Fruit fly (Drosophila melanogaster) whole organism, wandering third instar larva: ENCODE data around the gene fau.
A peak's percentile ranks its signal among the peaks of the same experiment; 100 is the strongest.

ENCODE experiments used
- Abd-B ChIP-seq: fragments of >200 bp; optimal IDR thresholded peaks from 2 replicates; lab custom pipeline; 2017; ENCODE audit warnings: missing biosample characterization, missing genetic modification characterization
- CG32264 ChIP-seq: fragments of 200-800 bp; sonication (Bioruptor generic); optimal IDR thresholded peaks from 2 replicates; lab custom pipeline; 2016; ENCODE audit warnings: missing biosample characterization, missing genetic modification characterization
- CG9705 ChIP-seq: fragments of 200-800 bp; sonication (Bioruptor generic); optimal IDR thresholded peaks from 2 replicates; lab custom pipeline; 2018; ENCODE audit warnings: missing biosample characterization, mild to moderate bottlenecking, missing genetic modification characterization
- CrebA ChIP-seq: fragments of 200-800 bp; sonication (Bioruptor generic); optimal IDR thresholded peaks from 2 replicates; lab custom pipeline; 2016; ENCODE audit warnings: missing biosample characterization, mild to moderate bottlenecking, missing genetic modification characterization, borderline replicate concordance
- Dfd ChIP-seq: fragments of >200 bp; optimal IDR thresholded peaks from 2 replicates; lab custom pipeline; 2017; ENCODE audit warnings: missing biosample characterization, missing genetic modification characterization
- GATAd ChIP-seq: sonication (Bioruptor generic); optimal IDR thresholded peaks from 2 replicates; lab custom pipeline; 2016; ENCODE audit warnings: missing biosample characterization, missing genetic modification characterization
- HLH106 ChIP-seq: fragments of 200-800 bp; optimal IDR thresholded peaks from 3 replicates; lab custom pipeline; 2019; ENCODE audit warnings: missing biosample characterization, mild to moderate bottlenecking, missing genetic modification characterization, moderate library complexity
- Hnf4 ChIP-seq: fragments of 200-800 bp; sonication (Bioruptor generic); optimal IDR thresholded peaks from 2 replicates; lab custom pipeline; 2016; ENCODE audit warnings: missing biosample characterization, mild to moderate bottlenecking, missing genetic modification characterization
- Hr78 ChIP-seq: fragments of >200 bp; optimal IDR thresholded peaks from 2 replicates; lab custom pipeline; 2017; ENCODE audit warnings: missing biosample characterization, missing genetic modification characterization
- Hr83 ChIP-seq: fragments of 200-300 bp; sonication (Bioruptor generic); optimal IDR thresholded peaks from 2 replicates; lab custom pipeline; 2016; ENCODE audit warnings: missing biosample characterization, mild to moderate bottlenecking, missing genetic modification characterization, moderate library complexity; ENCODE audit not compliant: poor library complexity, severe bottlenecking
- Jra ChIP-seq: sonication (Bioruptor generic); optimal IDR thresholded peaks from 2 replicates; lab custom pipeline; 2016; ENCODE audit warnings: missing biosample characterization, missing genetic modification characterization
- Mio ChIP-seq: sonication (Bioruptor generic); optimal IDR thresholded peaks from 2 replicates; lab custom pipeline; 2016; ENCODE audit warnings: missing biosample characterization, missing genetic modification characterization
- Myc ChIP-seq: fragments of >200 bp; optimal IDR thresholded peaks from 2 replicates; lab custom pipeline; 2017
- N ChIP-seq: fragments of >200 bp; optimal IDR thresholded peaks from 2 replicates; lab custom pipeline; 2018; ENCODE audit warnings: missing biosample characterization, missing external identifiers, missing genetic modification characterization
- OdsH ChIP-seq: fragments of 200-800 bp; sonication (Bioruptor generic); optimal IDR thresholded peaks from 2 replicates; lab custom pipeline; 2016; ENCODE audit warnings: missing biosample characterization, mild to moderate bottlenecking, missing genetic modification characterization
- Rel ChIP-seq, 2 experiments: fragments of 200-800 bp; sonication (Bioruptor generic) in 1 of 2; optimal IDR thresholded peaks; 2 replicates in 1 of 2; 3 replicates in 1 of 2; lab custom pipeline; 2016 to 2019; ENCODE audit warnings: mild to moderate bottlenecking in 2 of 2, missing biosample characterization in 2 of 2, missing genetic modification characterization in 2 of 2, moderate library complexity in 1 of 2
- Sp1 ChIP-seq: fragments of 200-800 bp; sonication (Bioruptor generic); optimal IDR thresholded peaks from 3 replicates; lab custom pipeline; 2019; ENCODE audit warnings: missing biosample characterization, mild to moderate bottlenecking, missing genetic modification characterization, moderate library complexity
- Vsx2 ChIP-seq: fragments of 200-300, 225-300 bp; sonication (Bioruptor generic); optimal IDR thresholded peaks from 2 replicates; lab custom pipeline; 2018; ENCODE audit warnings: missing biosample characterization, missing genetic modification characterization; ENCODE audit not compliant: partially characterized antibody
- br ChIP-seq: fragments of 200-800 bp; sonication (Bioruptor generic); optimal IDR thresholded peaks from 2 replicates; lab custom pipeline; 2016; ENCODE audit warnings: missing biosample characterization, missing genetic modification characterization
- dl ChIP-seq, 2 experiments: fragments of 175-275, 200-275 bp in 1 of 2; fragments of 200-275 bp in 1 of 2; sonication (Bioruptor generic); optimal IDR thresholded peaks; lab custom pipeline; 2018; ENCODE audit warnings: mild to moderate bottlenecking in 2 of 2, missing biosample characterization in 2 of 2, missing genetic modification characterization in 2 of 2, moderate library complexity in 2 of 2; ENCODE audit not compliant: partially characterized antibody in 2 of 2, insufficient read depth in 1 of 2
- dmrt93B ChIP-seq: fragments of 200-800 bp; sonication (Bioruptor generic); optimal IDR thresholded peaks from 2 replicates; lab custom pipeline; 2018; ENCODE audit warnings: missing biosample characterization, mild to moderate bottlenecking, missing genetic modification characterization
- dsf ChIP-seq: sonication (Bioruptor generic); optimal IDR thresholded peaks from 2 replicates; lab custom pipeline; 2016; ENCODE audit warnings: missing biosample characterization, missing genetic modification characterization, borderline replicate concordance
- ey ChIP-seq: fragments of 200-800 bp; sonication (Bioruptor generic); optimal IDR thresholded peaks from 2 replicates; lab custom pipeline; 2016; ENCODE audit warnings: missing biosample characterization, missing genetic modification characterization
- foxo ChIP-seq, 2 experiments: fragments of 200-800 bp; sonication (Bioruptor generic); optimal IDR thresholded peaks; 2 replicates in 1 of 2; 3 replicates in 1 of 2; lab custom pipeline; 2016 to 2017; ENCODE audit warnings: missing biosample characterization in 2 of 2, missing genetic modification characterization in 2 of 2
- fru ChIP-seq: fragments of 200-800 bp; sonication (Bioruptor generic); optimal IDR thresholded peaks from 3 replicates; lab custom pipeline; 2016; ENCODE audit warnings: missing biosample characterization, mild to moderate bottlenecking, missing genetic modification characterization
- h ChIP-seq: fragments of 200-800 bp; sonication (Bioruptor generic); optimal IDR thresholded peaks from 3 replicates; lab custom pipeline; 2016; ENCODE audit warnings: missing biosample characterization, mild to moderate bottlenecking, missing genetic modification characterization
- jim ChIP-seq: fragments of 175-275, 200-325 bp; sonication (Bioruptor generic); optimal IDR thresholded peaks from 2 replicates; lab custom pipeline; 2016; ENCODE audit warnings: missing biosample characterization, mild to moderate bottlenecking, missing genetic modification characterization
- lola ChIP-seq: fragments of >200 bp; optimal IDR thresholded peaks from 2 replicates; lab custom pipeline; 2017; ENCODE audit warnings: missing biosample characterization, missing genetic modification characterization
- pan ChIP-seq: fragments of >200 bp; optimal IDR thresholded peaks from 2 replicates; lab custom pipeline; 2017
- psq ChIP-seq: fragments of 200-800 bp; sonication (Bioruptor generic); optimal IDR thresholded peaks from 3 replicates; lab custom pipeline; 2017; ENCODE audit warnings: missing biosample characterization, mild to moderate bottlenecking, missing genetic modification characterization, moderate library complexity
- rgr ChIP-seq: fragments of 200-800 bp; sonication (Bioruptor generic); optimal IDR thresholded peaks from 3 replicates; lab custom pipeline; 2016; ENCODE audit warnings: missing biosample characterization, mild to moderate bottlenecking, missing genetic modification characterization
- sv ChIP-seq: fragments of 200-800 bp; sonication (Bioruptor generic); optimal IDR thresholded peaks from 3 replicates; lab custom pipeline; 2016; ENCODE audit warnings: missing biosample characterization, missing genetic modification characterization
- tai ChIP-seq: sonication (Bioruptor generic); optimal IDR thresholded peaks from 2 replicates; lab custom pipeline; 2016; ENCODE audit warnings: missing biosample characterization, missing genetic modification characterization
- usp ChIP-seq: fragments of >200 bp; optimal IDR thresholded peaks from 2 replicates; lab custom pipeline; 2017; ENCODE audit warnings: missing biosample characterization, missing genetic modification characterization
- woc ChIP-seq: sonication (Bioruptor generic); optimal IDR thresholded peaks from 2 replicates; lab custom pipeline; 2016; ENCODE audit warnings: missing biosample characterization, mild to moderate bottlenecking, missing genetic modification characterization

fau gene

DNA sequence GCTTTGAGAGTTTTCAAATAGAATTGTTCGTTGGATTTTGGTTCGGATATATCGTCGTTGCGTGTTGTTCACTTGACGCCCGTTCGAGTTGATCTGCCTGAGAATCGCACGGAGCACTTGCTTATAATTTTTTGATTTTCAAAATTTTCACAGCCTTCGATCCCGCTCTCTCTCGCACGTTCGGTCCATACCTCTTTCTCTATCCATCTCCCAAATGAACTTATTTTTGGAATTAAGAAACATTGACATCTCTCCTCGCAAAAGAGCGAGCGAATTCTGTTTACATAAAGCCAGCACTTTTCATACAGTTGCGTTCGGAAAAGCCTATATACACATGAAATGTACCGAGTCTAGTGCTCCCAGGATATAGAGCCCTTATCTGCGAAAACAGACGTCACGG, at the start of gene fau, which contains the start of the genes CG45076 and CG45078:
Gene fau (minus strand): TSS at position 101 of the 400 bp plus-strand sequence.
Gene CG45076 (minus strand): TSS at position 101 of the 400 bp plus-strand sequence.
Gene CG45078 (minus strand): TSS at position 101 of the 400 bp plus-strand sequence.
- TF ChIP-seq Hr83 = no peak
- no peak for TF ChIP-seq Jra (GFP tag; lab: Kevin White, UChicago)
- no peak for TF ChIP-seq lola (GFP tag; lab: Kevin White, UChicago)
- TF ChIP-seq Mio (GFP tag; lab: Kevin White, UChicago) = no peak
- no peak for TF ChIP-seq Sp1 (GFP tag; lab: Kevin White, UChicago)
- no peak for TF ChIP-seq CG32264
- TF ChIP-seq dsf = no peak
- no peak for TF ChIP-seq Abd-B (GFP tag; lab: Kevin White, UChicago)
- no peak for TF ChIP-seq psq (GFP tag; lab: Kevin White, UChicago)
- no peak for TF ChIP-seq tai (GFP tag; lab: Kevin White, UChicago)
- no peak for TF ChIP-seq Vsx2 (GFP tag; lab: Kevin White, UChicago)
- no peak for TF ChIP-seq Hnf4 (GFP tag; lab: Kevin White, UChicago)
- no peak for TF ChIP-seq woc (GFP tag; lab: Kevin White, UChicago)
- TF ChIP-seq, all 38 proteins: peak for 0

DNA sequence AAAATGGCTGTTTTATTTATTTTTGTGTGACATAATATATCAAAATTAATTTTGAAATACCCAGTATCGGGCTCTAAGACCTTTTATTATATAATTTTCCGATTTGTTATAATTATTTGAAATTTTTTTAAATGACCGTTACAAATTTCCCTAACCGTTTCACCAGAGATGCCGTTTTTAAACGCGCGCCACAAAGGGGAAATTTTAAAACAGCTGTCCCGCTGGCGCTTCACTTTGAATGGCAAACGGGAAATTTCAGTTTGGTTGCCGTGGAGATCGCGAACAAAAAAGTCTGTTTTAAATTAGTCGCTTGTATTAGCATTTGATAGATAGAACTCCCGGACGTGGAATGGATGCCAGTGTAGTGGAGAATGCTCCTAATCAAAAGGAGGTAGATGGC, 37.9 kb upstream of the fau start, which contains the start of the genes CG14693 and TTLL15:
Gene CG14693 (minus strand): TSS at position 16 of the 400 bp plus-strand sequence.
Gene TTLL15 (plus strand): TSS at position 257 of the 400 bp plus-strand sequence.
- TF ChIP-seq Abd-B (GFP tag; lab: Kevin White, UChicago) = no peak
- TF ChIP-seq fru (GFP tag; lab: Kevin White, UChicago) = no peak
- TF ChIP-seq dl (GFP tag; optimal IDR thresholded peaks at IDR 0.05; lab: Kevin White, UChicago; ENCODE audit: insufficient read depth in 1 of 2, partially characterized antibody in 2 of 2) = no peak
- TF ChIP-seq Hr78 = no peak
- no peak for TF ChIP-seq foxo (GFP tag; optimal IDR thresholded peaks at IDR 0.05; lab: Kevin White, UChicago)
- TF ChIP-seq jim (GFP tag; lab: Kevin White, UChicago) = no peak
- TF ChIP-seq Myc (lab: Kevin White, UChicago) = peak; percentile 48

DNA sequence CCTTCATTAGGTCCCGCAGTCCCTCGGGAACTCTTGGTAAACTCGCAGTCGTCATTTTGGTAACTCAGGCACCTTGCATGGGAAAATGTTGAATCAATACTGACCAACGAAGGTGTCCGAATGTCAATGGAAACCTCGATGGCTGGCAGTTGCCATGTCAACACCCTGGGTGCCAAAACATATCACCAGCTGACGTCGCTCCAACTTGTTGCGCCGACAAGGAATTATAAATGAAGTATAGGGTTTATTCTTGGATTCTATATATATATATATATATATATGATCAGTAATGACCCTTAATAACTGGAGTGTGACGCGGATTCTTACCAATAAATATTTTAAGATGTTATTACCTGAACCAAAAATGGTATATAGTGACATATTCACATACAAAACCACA, 26.7 kb upstream of the fau start, which contains the start of gene CG14692:
Gene CG14692 (minus strand): TSS at position 101 of the 400 bp plus-strand sequence.
- no peak for TF ChIP-seq dmrt93B (GFP tag; lab: Kevin White, UChicago)
- TF ChIP-seq CG9705 = no peak
- TF ChIP-seq h (GFP tag; lab: Kevin White, UChicago) = no peak
- TF ChIP-seq Sp1 (GFP tag; lab: Kevin White, UChicago) = no peak
- no peak for TF ChIP-seq dl (GFP tag; optimal IDR thresholded peaks at IDR 0.05; lab: Kevin White, UChicago; ENCODE audit: insufficient read depth in 1 of 2, partially characterized antibody in 2 of 2)
- no peak for TF ChIP-seq Mio (GFP tag; lab: Kevin White, UChicago)
- TF ChIP-seq foxo (GFP tag; optimal IDR thresholded peaks at IDR 0.05; lab: Kevin White, UChicago) = no peak
- no peak for TF ChIP-seq Myc (lab: Kevin White, UChicago)
- TF ChIP-seq N (GFP tag; lab: Kevin White, UChicago) = no peak
- no peak for TF ChIP-seq ey (GFP tag; lab: Kevin White, UChicago)
- TF ChIP-seq pan = no peak
- TF ChIP-seq Jra (GFP tag; lab: Kevin White, UChicago) = no peak
- TF ChIP-seq OdsH = no peak
- no peak for TF ChIP-seq psq (GFP tag; lab: Kevin White, UChicago)
- TF ChIP-seq, all 38 proteins: peak for 0

DNA sequence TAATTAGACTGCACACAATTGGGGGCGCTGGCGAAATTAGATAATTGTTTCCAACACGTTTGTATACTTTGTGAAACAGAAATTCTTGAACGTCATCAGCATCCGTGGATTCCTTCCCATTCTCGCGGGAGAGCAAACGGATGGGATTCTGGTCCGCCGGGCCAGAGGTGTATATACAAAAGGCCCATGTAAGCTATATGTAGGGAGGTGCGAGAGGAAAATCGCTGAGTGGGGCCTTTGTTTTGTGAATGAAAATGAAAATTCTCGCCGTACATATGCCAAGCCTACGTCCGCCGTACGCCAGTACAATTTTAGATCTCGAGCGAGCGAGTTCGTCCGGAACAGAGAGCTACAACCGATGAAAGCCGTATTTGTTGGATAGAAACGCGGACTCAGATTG, 15.4 kb upstream of the fau start, which contains the start of gene CG14687:
Gene CG14687 (plus strand): TSS at position 301 of the 400 bp plus-strand sequence.
- TF ChIP-seq rgr (GFP tag; lab: Kevin White, UChicago) (no peak), OdsH (no peak), Myc (lab: Kevin White, UChicago) (no peak), psq (GFP tag; lab: Kevin White, UChicago) (no peak), Jra (GFP tag; lab: Kevin White, UChicago) (no peak), ey (GFP tag; lab: Kevin White, UChicago) (no peak), Mio (GFP tag; lab: Kevin White, UChicago) (no peak), Hr78 (no peak), lola (GFP tag; lab: Kevin White, UChicago) (no peak), pan (no peak), dmrt93B (GFP tag; lab: Kevin White, UChicago) (no peak)
- TF ChIP-seq, all 38 proteins: peak for 0

DNA sequence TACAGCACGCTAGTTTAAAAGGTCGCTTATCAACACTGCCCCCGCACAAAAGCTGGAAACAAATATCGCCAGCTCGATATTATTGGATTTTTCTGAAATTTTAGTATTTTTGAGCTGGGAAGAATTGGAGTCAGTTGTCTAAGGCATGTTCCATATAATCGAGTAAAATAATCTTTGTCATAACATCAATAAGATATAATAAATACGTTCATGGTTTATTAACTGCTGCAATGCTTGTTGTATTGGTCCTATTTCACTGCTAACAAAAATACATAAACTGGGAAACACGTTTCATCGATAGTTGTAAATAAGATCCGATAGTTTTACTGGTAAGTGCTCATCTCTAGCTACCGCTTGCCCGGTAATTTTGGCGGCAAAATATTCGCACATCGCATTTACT, 11.0 kb upstream of the fau start, which contains the start of the genes Art1 and Mcm5:
Gene Art1 (minus strand): TSS at position 41 of the 400 bp plus-strand sequence.
Gene Mcm5 (plus strand): TSS at position 339 of the 400 bp plus-strand sequence.
- TF ChIP-seq Hr83 (no peak), Rel (GFP tag; optimal IDR thresholded peaks at IDR 0.05; lab: Kevin White, UChicago) (no peak), Rel (tag; optimal IDR thresholded peaks at IDR 0.05; lab: Kevin White, UChicago) (peak; percentile 35), Dfd (GFP tag; lab: Kevin White, UChicago) (no peak), CrebA (GFP tag; lab: Kevin White, UChicago) (no peak), sv (peak; percentile 49), dmrt93B (GFP tag; lab: Kevin White, UChicago) (peak; percentile 50), br (GFP tag; lab: Kevin White, UChicago) (peak; percentile 53), Mio (GFP tag; lab: Kevin White, UChicago) (no peak), Myc (lab: Kevin White, UChicago) (peak; percentile 62), Hr78 (no peak), jim (GFP tag; lab: Kevin White, UChicago) (no peak), Hnf4 (GFP tag; lab: Kevin White, UChicago) (peak; percentile 68), GATAd (peak; percentile 69), psq (GFP tag; lab: Kevin White, UChicago) (peak; percentile 41), HLH106 (tag; lab: Kevin White, UChicago) (peak; percentile 52), h (GFP tag; lab: Kevin White, UChicago) (peak; percentile 67), N (GFP tag; lab: Kevin White, UChicago) (no peak), dl (GFP tag; optimal IDR thresholded peaks at IDR 0.05; lab: Kevin White, UChicago; ENCODE audit: insufficient read depth in 1 of 2, partially characterized antibody in 2 of 2) (no peak), Vsx2 (GFP tag; lab: Kevin White, UChicago) (no peak), Abd-B (GFP tag; lab: Kevin White, UChicago) (no peak), Sp1 (GFP tag; lab: Kevin White, UChicago) (no peak), dsf (peak; percentile 24), usp (GFP tag; lab: Kevin White, UChicago) (no peak), Jra (GFP tag; lab: Kevin White, UChicago) (peak; percentile 79), CG32264 (peak; percentile 10)
